Fruit fly (Drosophila melanogaster): ENCODE measurements around the gene CG33263.
A peak's percentile ranks its signal among the peaks of the same experiment; 100 is the strongest.

Gene CG33263

dm6 chr3L:13435170-13435727 lies 11.3 kb upstream of the CG33263 start, which contains the start of gene CG10713 (continued):
- TF ChIP-seq bsh (GFP tag; optimal IDR thresholded peaks at IDR 0.05) (peak in 1 of 2 experiments; percentile 49), ci (GFP tag; IDR thresholded peaks at IDR 0.05) (0 out of 3 replicates have a peak, but pooled peaks have one; percentile 8), Trl (optimal IDR thresholded peaks at IDR 0.05) (peak; percentile 51 to 54), Trl (GFP tag; optimal IDR thresholded peaks at IDR 0.05) (no peak)

dm6 chr3L:13433522-13433921 lies 9.6 kb upstream of the CG33263 start:
- peak; percentile 72 for TF ChIP-seq CG7963 (GFP tag; IDR thresholded peaks at IDR 0.05; ENCODE audit: partially characterized antibody)
- TF ChIP-seq CG11695 (GFP tag; IDR thresholded peaks at IDR 0.05), result no peak
- no peak for TF ChIP-seq oc (tag; optimal IDR thresholded peaks at IDR 0.05)
- no peak for TF ChIP-seq klu (GFP tag; IDR thresholded peaks at IDR 0.05)
- TF ChIP-seq Bgb (GFP tag; IDR thresholded peaks at IDR 0.05; ENCODE audit: partially characterized antibody), result peak; percentile 78
- no peak for TF ChIP-seq NC2β (GFP tag; optimal IDR thresholded peaks at IDR 0.05)
- no peak for TF ChIP-seq CG3995 (GFP tag; optimal IDR thresholded peaks at IDR 0.05)
- no peak for TF ChIP-seq Sox100B (GFP tag; optimal IDR thresholded peaks at IDR 0.05)
- TF ChIP-seq CG14965 (GFP tag; optimal IDR thresholded peaks at IDR 0.05; ENCODE audit: borderline replicate concordance), result no peak
- TF ChIP-seq fd64A (GFP tag; optimal IDR thresholded peaks at IDR 0.05), result no peak
- TF ChIP-seq CG9609 (GFP tag; optimal IDR thresholded peaks at IDR 0.05), result no peak
- TF ChIP-seq bbx (GFP tag; IDR thresholded peaks at IDR 0.05; ENCODE audit: partially characterized antibody), result peak; percentile 79
- TF ChIP-seq CG12299 (tag; optimal IDR thresholded peaks at IDR 0.05), result no peak
- no peak for TF ChIP-seq al (GFP tag; IDR thresholded peaks at IDR 0.05)
- TF ChIP-seq tgo (GFP tag; IDR thresholded peaks at IDR 0.05), result no peak
- TF ChIP-seq zen2 (GFP tag; IDR thresholded peaks at IDR 0.05; ENCODE audit: partially characterized antibody), result peak; percentile 47; the same call in 1 of the 3 replicates
- no peak for TF ChIP-seq CG17612 (GFP tag; IDR thresholded peaks at IDR 0.05)
- TF ChIP-seq Hr3 (GFP tag; optimal IDR thresholded peaks at IDR 0.05), result no peak
- TF ChIP-seq CG4282 (GFP tag; optimal IDR thresholded peaks at IDR 0.05), result no peak
- TF ChIP-seq CG12744 (GFP tag; optimal IDR thresholded peaks at IDR 0.05), result no peak
- peak; percentile 66 for TF ChIP-seq CG14860 (GFP tag; IDR thresholded peaks at IDR 0.05; ENCODE audit: partially characterized antibody)
- no peak for TF ChIP-seq Deaf1 (tag; optimal IDR thresholded peaks at IDR 0.05)
- TF ChIP-seq CG9215 (GFP tag; IDR thresholded peaks at IDR 0.05), result no peak
- TF ChIP-seq hth (optimal IDR thresholded peaks at IDR 0.05), result no peak
- no peak for TF ChIP-seq CG1024 (GFP tag; IDR thresholded peaks at IDR 0.05)
- no peak for TF ChIP-seq CG18599 (GFP tag; optimal IDR thresholded peaks at IDR 0.05)
- no peak for TF ChIP-seq CG8359 (GFP tag; optimal IDR thresholded peaks at IDR 0.05; ENCODE audit: borderline replicate concordance)
- no peak for TF ChIP-seq stc (GFP tag; IDR thresholded peaks at IDR 0.05)
- no peak for TF ChIP-seq lola (GFP tag; optimal IDR thresholded peaks at IDR 0.05)
- no peak for TF ChIP-seq E2f2 (GFP tag; IDR thresholded peaks at IDR 0.05)
- no peak for TF ChIP-seq gcm2 (GFP tag; optimal IDR thresholded peaks at IDR 0.05)
- peak; percentile 76; the same call in 2 of the 3 replicates for TF ChIP-seq CG6791 (GFP tag; IDR thresholded peaks at IDR 0.05; ENCODE audit: partially characterized antibody)
- no peak for TF ChIP-seq MESR4 (GFP tag; optimal IDR thresholded peaks at IDR 0.05)
- no peak for TF ChIP-seq CG34376 (GFP tag; optimal IDR thresholded peaks at IDR 0.05)
- no peak for TF ChIP-seq CG17359 (tag; optimal IDR thresholded peaks at IDR 0.05)
- TF ChIP-seq Rfx (GFP tag; IDR thresholded peaks at IDR 0.05), result no peak
- TF ChIP-seq HLH4C (GFP tag; IDR thresholded peaks at IDR 0.05; ENCODE audit: partially characterized antibody), result peak; percentile 62
- TF ChIP-seq B-H2 (GFP tag; optimal IDR thresholded peaks at IDR 0.05), result no peak
- no peak for TF ChIP-seq sqz (GFP tag; optimal IDR thresholded peaks at IDR 0.05)
- no peak for TF ChIP-seq dmrt11E (tag; optimal IDR thresholded peaks at IDR 0.05)
- TF ChIP-seq gfzf (GFP tag; optimal IDR thresholded peaks at IDR 0.05), result no peak
- TF ChIP-seq CG12236 (GFP tag; optimal IDR thresholded peaks at IDR 0.05), result no peak
- no peak for TF ChIP-seq CG32767 (GFP tag; IDR thresholded peaks at IDR 0.05)
- TF ChIP-seq kay (GFP tag; optimal IDR thresholded peaks at IDR 0.05), result no peak
- no peak for TF ChIP-seq CG1792 (GFP tag; optimal IDR thresholded peaks at IDR 0.05)
